Worm (Caenorhabditis elegans) whole organism, late embryonic: ENCODE measurements around the gene hsd-2.
A peak's percentile ranks its signal among the peaks of the same experiment; 100 is the strongest.

ENCODE experiments used
- F13H6.1 ChIP-seq: sonication (generic microtip); optimal IDR thresholded peaks from 2 replicates; lab custom pipeline; 2016; ENCODE audit warnings: missing genetic modification characterization, missing compliant biosample characterization
- K02D7.2 ChIP-seq: sonication (generic microtip); optimal IDR thresholded peaks from 2 replicates; lab custom pipeline; 2017; ENCODE audit warnings: mild to moderate bottlenecking, missing genetic modification characterization, missing compliant biosample characterization
- K09A11.1 ChIP-seq: sonication (generic microtip); optimal IDR thresholded peaks from 2 replicates; lab custom pipeline; 2017; ENCODE audit warnings: antibody characterized with exemption, mild to moderate bottlenecking, missing genetic modification characterization, missing compliant biosample characterization; ENCODE audit not compliant: insufficient read depth
- Y22D7AL.16 ChIP-seq: sonication (generic microtip); optimal IDR thresholded peaks from 2 replicates; lab custom pipeline; 2016; ENCODE audit warnings: missing genetic modification characterization, missing compliant biosample characterization
- ama-1 ChIP-seq: fragments of 150-350 bp; optimal IDR thresholded peaks from 2 replicates; lab custom pipeline; 2014
- ceh-18 ChIP-seq: sonication (generic microtip); optimal IDR thresholded peaks from 2 replicates; lab custom pipeline; 2016; ENCODE audit warnings: missing genetic modification characterization, missing compliant biosample characterization
- ceh-2 ChIP-seq: sonication (generic microtip); optimal IDR thresholded peaks from 2 replicates; lab custom pipeline; 2016; ENCODE audit warnings: missing genotype, missing genetic modification characterization, missing compliant biosample characterization
- ceh-24 ChIP-seq: sonication (generic microtip); optimal IDR thresholded peaks from 2 replicates; lab custom pipeline; 2016; ENCODE audit warnings: mild to moderate bottlenecking, missing genetic modification characterization, missing compliant biosample characterization
- ceh-34 ChIP-seq: sonication (generic microtip); optimal IDR thresholded peaks from 2 replicates; lab custom pipeline; 2016; ENCODE audit warnings: mild to moderate bottlenecking, missing genetic modification characterization, missing compliant biosample characterization
- ceh-48 ChIP-seq: sonication (generic microtip); optimal IDR thresholded peaks from 2 replicates; lab custom pipeline; 2016; ENCODE audit warnings: missing genetic modification characterization, inconsistent platforms, missing compliant biosample characterization
- dmd-4 ChIP-seq: sonication (generic microtip); optimal IDR thresholded peaks from 2 replicates; lab custom pipeline; 2016; ENCODE audit warnings: borderline replicate concordance, missing genetic modification characterization, missing compliant biosample characterization
- dve-1 ChIP-seq: sonication (generic microtip); optimal IDR thresholded peaks from 2 replicates; lab custom pipeline; 2017; ENCODE audit warnings: antibody characterized with exemption, mild to moderate bottlenecking, missing genetic modification characterization, missing compliant biosample characterization
- elt-2 ChIP-seq: sonication (generic microtip); optimal IDR thresholded peaks from 2 replicates; lab custom pipeline; 2016; ENCODE audit warnings: missing genetic modification reagents, missing genetic modification characterization, missing compliant biosample characterization
- ets-4 ChIP-seq: sonication (generic microtip); optimal IDR thresholded peaks from 2 replicates; lab custom pipeline; 2016; ENCODE audit warnings: missing genetic modification characterization, missing compliant biosample characterization
- fkh-6 ChIP-seq: sonication (generic microtip); optimal IDR thresholded peaks from 2 replicates; lab custom pipeline; 2016; ENCODE audit warnings: missing genetic modification characterization, missing compliant biosample characterization
- hlh-15 ChIP-seq: sonication (generic microtip); optimal IDR thresholded peaks from 2 replicates; lab custom pipeline; 2016; ENCODE audit warnings: missing genetic modification characterization, missing compliant biosample characterization
- hlh-30 ChIP-seq: sonication (generic microtip); optimal IDR thresholded peaks from 2 replicates; lab custom pipeline; 2017; ENCODE audit warnings: antibody characterized with exemption, missing genetic modification characterization, missing compliant biosample characterization; ENCODE audit not compliant: insufficient read depth
- hlh-6 ChIP-seq: sonication (generic microtip); optimal IDR thresholded peaks from 2 replicates; lab custom pipeline; 2016; ENCODE audit warnings: missing genotype, missing genetic modification characterization, missing compliant biosample characterization
- hlh-8 ChIP-seq: sonication (generic microtip); optimal IDR thresholded peaks from 2 replicates; lab custom pipeline; 2016; ENCODE audit warnings: missing genotype, missing genetic modification characterization, missing compliant biosample characterization
- lim-6 ChIP-seq: sonication (generic microtip); optimal IDR thresholded peaks from 2 replicates; lab custom pipeline; 2016; ENCODE audit warnings: missing genetic modification characterization, missing compliant biosample characterization
- lin-11 ChIP-seq: fragments of 200-800 bp; sonication (Bioruptor generic); optimal IDR thresholded peaks from 2 replicates; lab custom pipeline; 2018; ENCODE audit warnings: mild to moderate bottlenecking, missing genetic modification characterization, missing compliant biosample characterization
- mec-3 ChIP-seq: sonication (generic microtip); optimal IDR thresholded peaks from 2 replicates; lab custom pipeline; 2016; ENCODE audit warnings: borderline replicate concordance, missing genetic modification characterization, missing compliant biosample characterization
- nfya-1 ChIP-seq: sonication (generic microtip); optimal IDR thresholded peaks from 2 replicates; lab custom pipeline; 2017; ENCODE audit warnings: missing genetic modification characterization, mild to moderate bottlenecking, missing compliant biosample characterization, antibody characterized with exemption, moderate library complexity
- nhr-11 ChIP-seq: fragments of 150-350 bp; optimal IDR thresholded peaks from 2 replicates; lab custom pipeline; 2014; ENCODE audit warnings: missing biosample characterization, missing genetic modification characterization
- nhr-232 ChIP-seq: sonication (generic microtip); optimal IDR thresholded peaks from 2 replicates; lab custom pipeline; 2016; ENCODE audit warnings: missing genetic modification characterization, missing compliant biosample characterization
- npax-4 ChIP-seq: sonication (generic microtip); optimal IDR thresholded peaks from 2 replicates; lab custom pipeline; 2016; ENCODE audit warnings: missing genetic modification characterization, missing compliant biosample characterization
- odd-2 ChIP-seq: sonication (generic microtip); optimal IDR thresholded peaks from 2 replicates; lab custom pipeline; 2017; ENCODE audit warnings: antibody characterized with exemption, mild to moderate bottlenecking, missing genetic modification characterization, missing compliant biosample characterization
- pag-3 ChIP-seq: sonication (generic microtip); optimal IDR thresholded peaks from 2 replicates; lab custom pipeline; 2016; ENCODE audit warnings: missing compliant biosample characterization, missing genetic modification characterization, borderline replicate concordance
- pat-9 ChIP-seq: fragments of 200-800 bp; sonication (Bioruptor generic); optimal IDR thresholded peaks from 2 replicates; lab custom pipeline; 2018; ENCODE audit warnings: mild to moderate bottlenecking, missing genetic modification characterization, moderate library complexity, missing compliant biosample characterization
- pax-1 ChIP-seq: fragments of 150-350 bp; optimal IDR thresholded peaks from 2 replicates; lab custom pipeline; 2014; ENCODE audit warnings: missing biosample characterization, missing genetic modification characterization
- pqm-1 ChIP-seq: sonication (generic microtip); optimal IDR thresholded peaks from 2 replicates; lab custom pipeline; 2016; ENCODE audit warnings: missing genetic modification characterization, missing compliant biosample characterization
- pros-1 ChIP-seq: fragments of 150-350 bp; optimal IDR thresholded peaks from 2 replicates; lab custom pipeline; 2014; ENCODE audit warnings: missing biosample characterization, missing genetic modification reagents, missing genetic modification characterization
- sox-2 ChIP-seq: fragments of 200-800 bp; sonication (Bioruptor generic); IDR thresholded peaks from 2 replicates; pipeline ENCODE4 v1.3.6; 2022; ENCODE audit warnings: missing genetic modification reagents, missing genetic modification characterization, missing compliant biosample characterization
- syd-9 ChIP-seq: sonication (generic microtip); optimal IDR thresholded peaks from 2 replicates; lab custom pipeline; 2016; ENCODE audit warnings: mild to moderate bottlenecking, missing genetic modification characterization, moderate library complexity, missing compliant biosample characterization
- tbx-2 ChIP-seq: sonication (generic microtip); optimal IDR thresholded peaks from 2 replicates; lab custom pipeline; 2016; ENCODE audit warnings: missing genetic modification characterization, missing compliant biosample characterization
- unc-3 ChIP-seq, 2 experiments: fragments of 200-800 bp in 1 of 2; sonication (Bioruptor generic) in 1 of 2; sonication (generic microtip) in 1 of 2; conservative IDR thresholded peaks in 1 of 2; optimal IDR thresholded peaks in 1 of 2; 2 replicates each; pipeline versions ENCODE4 v1.3.6 to Lab custom; 2016 to 2022; ENCODE audit warnings: missing compliant biosample characterization in 2 of 2, missing genetic modification characterization in 2 of 2, missing genetic modification reagents in 1 of 2
- unc-42 ChIP-seq: sonication (generic microtip); optimal IDR thresholded peaks from 2 replicates; lab custom pipeline; 2016; ENCODE audit warnings: missing genotype, missing genetic modification characterization, missing compliant biosample characterization
- zip-5 ChIP-seq: sonication (generic microtip); optimal IDR thresholded peaks from 2 replicates; lab custom pipeline; 2016; ENCODE audit warnings: missing genetic modification characterization, missing compliant biosample characterization
- ztf-16 ChIP-seq: sonication (generic microtip); optimal IDR thresholded peaks from 2 replicates; lab custom pipeline; 2017; ENCODE audit warnings: missing genetic modification characterization, missing compliant biosample characterization

The hsd-2 gene

ce11 chrX:5022682-5023081 lies 17.6 kb downstream of the hsd-2 start (continued):
- TF ChIP-seq elt-2 (tag; lab: Kevin White, UChicago), result peak; percentile 30
- peak; percentile 13 for TF ChIP-seq ceh-2 (tag; lab: Kevin White, UChicago)
- peak; percentile 7 for TF ChIP-seq ceh-24
- TF ChIP-seq hlh-8, result no peak
- no peak for TF ChIP-seq syd-9 (tag; lab: Kevin White, UChicago)
- no peak for TF ChIP-seq ama-1 (lab: Kevin White, UChicago)
- TF ChIP-seq pax-1 (tag; lab: Kevin White, UChicago), result no peak
- TF ChIP-seq ceh-34 (tag; lab: Kevin White, UChicago), result peak; percentile 6
- TF ChIP-seq pros-1 (tag; lab: Kevin White, UChicago), result no peak
- TF ChIP-seq ceh-48, result no peak
- TF ChIP-seq F13H6.1, result no peak
- TF ChIP-seq unc-3 (GFP tag; conservative IDR thresholded peaks at IDR 0.05; lab: Robert Waterston, UW), result 0 out of 2 replicates have a peak, but pooled peaks have one; percentile 25
- peak; percentile 18 for TF ChIP-seq unc-3 (tag; optimal IDR thresholded peaks at IDR 0.05; lab: Kevin White, UChicago)
- peak; percentile 4 for TF ChIP-seq fkh-6
- TF ChIP-seq tbx-2 (tag; lab: Kevin White, UChicago), result peak; percentile 45
- no peak for TF ChIP-seq hlh-30 (tag; lab: Kevin White, UChicago)

ce11 chrX:5024300-5024699 lies 19.3 kb downstream of the hsd-2 start, which contains the start of gene ZC449.1:
ZC449.1 (plus strand) TSS chrX:5024420.
- TF ChIP-seq ceh-34 (tag; lab: Kevin White, UChicago) (no peak), K09A11.1 (tag; lab: Kevin White, UChicago) (no peak), nhr-232 (tag; lab: Kevin White, UChicago) (no peak), pax-1 (tag; lab: Kevin White, UChicago) (no peak), hlh-6 (no peak), Y22D7AL.16 (no peak), sox-2 (GFP tag; lab: Robert Waterston, UW) (no peak), dmd-4 (tag; lab: Kevin White, UChicago) (no peak), npax-4 (tag; lab: Kevin White, UChicago) (no peak), zip-5 (tag; lab: Kevin White, UChicago) (no peak), lim-6 (tag; lab: Kevin White, UChicago) (no peak), hlh-30 (tag; lab: Kevin White, UChicago) (no peak), nfya-1 (no peak), hlh-8 (no peak), ceh-48 (no peak)

DNA sequence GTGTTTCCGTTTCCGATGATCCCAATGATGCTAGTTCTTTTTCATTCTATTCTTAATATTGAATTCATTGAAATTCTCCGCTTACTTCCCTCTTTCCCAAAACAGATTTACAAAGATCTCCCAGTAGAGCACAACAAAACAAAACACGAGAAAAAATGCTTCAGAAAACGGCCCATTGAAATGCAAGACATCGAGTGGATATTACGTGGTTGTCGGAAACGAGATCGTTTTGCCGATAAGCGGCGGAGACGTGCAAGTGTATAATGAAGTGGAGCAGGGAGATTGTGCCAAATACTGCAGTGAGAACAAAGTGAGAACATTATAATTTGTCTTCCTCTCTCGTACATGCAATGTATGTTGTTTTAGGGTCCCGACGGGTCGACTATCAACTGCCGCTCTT lies 21.4 kb downstream of the hsd-2 start:
- TF ChIP-seq ceh-24 (no peak), ets-4 (tag; lab: Kevin White, UChicago) (no peak), ztf-16 (tag; lab: Kevin White, UChicago) (no peak), lin-11 (no peak), npax-4 (tag; lab: Kevin White, UChicago) (no peak), nhr-11 (tag; lab: Kevin White, UChicago) (no peak)

DNA sequence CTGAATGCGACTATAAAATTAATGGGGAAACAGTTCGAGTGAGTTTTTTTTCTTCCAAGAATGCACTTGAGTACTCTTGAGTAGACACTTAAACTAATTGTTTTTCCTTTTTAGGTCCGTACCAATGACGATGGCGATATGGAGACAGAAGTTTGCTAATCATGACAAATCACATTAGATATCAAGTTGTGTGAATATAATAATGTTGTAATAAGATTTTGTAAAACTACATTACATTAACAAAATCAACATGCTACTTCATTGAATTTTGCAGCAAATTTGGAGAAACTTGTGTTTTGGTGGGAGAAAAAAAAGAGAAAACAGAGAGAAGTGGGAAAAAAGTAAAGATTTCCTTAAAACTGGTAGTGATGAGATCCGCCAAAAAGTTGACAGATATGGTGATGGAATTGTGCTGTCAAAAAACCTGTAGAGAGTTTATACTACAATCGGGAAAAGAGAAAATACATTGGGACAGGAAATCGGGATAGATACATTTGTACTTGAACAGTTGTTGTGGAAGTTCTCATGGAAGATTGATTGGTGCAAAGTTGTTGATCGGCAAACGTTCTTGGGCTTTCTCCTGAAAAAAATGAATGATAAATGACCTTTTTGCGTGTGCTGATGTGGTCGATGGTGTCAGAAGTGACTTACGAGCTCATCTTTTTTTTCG lies 23.0 kb downstream of the hsd-2 start:
- TF ChIP-seq zip-5 (tag; lab: Kevin White, UChicago), result no peak
- TF ChIP-seq mec-3 (tag; lab: Kevin White, UChicago), result no peak
- peak; percentile 36 for TF ChIP-seq unc-42 (tag; lab: Kevin White, UChicago)

DNA sequence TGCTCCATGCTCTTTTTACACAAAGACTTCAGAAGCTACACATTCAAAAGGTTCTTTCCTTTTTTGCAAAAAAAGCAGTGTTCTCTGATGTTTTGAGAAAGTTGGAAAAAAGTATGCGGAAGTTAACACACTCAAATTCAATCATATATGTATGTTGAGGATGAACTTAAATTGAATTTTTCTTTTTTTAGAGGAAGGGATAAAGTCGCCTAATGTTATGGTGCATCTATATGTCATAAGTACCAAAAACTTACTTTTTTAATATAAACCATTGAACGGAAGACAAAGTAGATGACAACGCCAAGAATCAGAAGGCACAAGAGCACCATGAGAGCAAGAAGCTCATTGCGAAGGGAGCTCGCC lies 23.5 kb downstream of the hsd-2 start:
- TF ChIP-seq nfya-1 (no peak), pqm-1 (tag; lab: Kevin White, UChicago) (no peak), unc-3 (GFP tag; conservative IDR thresholded peaks at IDR 0.05; lab: Robert Waterston, UW) (no peak), unc-3 (tag; optimal IDR thresholded peaks at IDR 0.05; lab: Kevin White, UChicago) (no peak), ceh-18 (tag; lab: Kevin White, UChicago) (no peak), tbx-2 (tag; lab: Kevin White, UChicago) (no peak), pat-9 (tag; lab: Kevin White, UChicago) (no peak), hlh-8 (no peak), odd-2 (tag; lab: Kevin White, UChicago) (no peak), hlh-15 (no peak), pag-3 (tag; lab: Kevin White, UChicago) (no peak), nhr-11 (tag; lab: Kevin White, UChicago) (no peak), K02D7.2 (tag; lab: Kevin White, UChicago) (no peak), dve-1 (tag; lab: Kevin White, UChicago) (no peak), fkh-6 (no peak), ama-1 (lab: Kevin White, UChicago) (no peak)
